Fruit fly (Drosophila melanogaster) whole organism, pupa: ENCODE measurements around the gene CG18754.

Experiments
- CG12605 ChIP-seq: fragments of 200-800 bp; sonication (Bioruptor generic); IDR thresholded peaks from 2 replicates; pipeline ENCODE4 v1.3.6; 2022; ENCODE audit warnings: missing biosample characterization, missing genetic modification characterization
- Pif1B ChIP-seq: fragments of 200-800 bp; sonication (Bioruptor generic); optimal IDR thresholded peaks from 3 replicates; lab custom pipeline; 2016; ENCODE audit warnings: missing biosample characterization, missing genetic modification characterization

DNA sequence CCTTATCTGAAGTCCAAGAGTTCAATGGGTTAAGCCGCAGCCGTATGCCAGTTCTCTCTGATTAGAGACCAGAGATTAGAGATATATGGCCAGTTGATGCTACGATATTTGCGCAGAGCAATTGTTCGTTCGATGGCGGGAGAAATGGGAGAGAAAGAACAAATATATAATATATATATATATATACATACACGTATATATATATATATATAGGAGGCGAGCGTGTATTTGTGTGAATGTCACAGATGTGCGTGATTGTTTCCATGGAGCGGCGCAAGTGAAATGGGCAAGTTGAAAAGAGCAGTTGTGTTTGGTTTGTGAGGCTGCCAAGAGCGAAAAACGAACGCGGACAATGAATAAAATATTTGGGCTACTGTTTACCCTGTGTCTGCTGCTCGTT, 6.8 kb upstream of the CG18754 start, which contains the start of gene GILT3:
- TF ChIP-seq Pif1B (GFP tag; lab: Kevin White, UChicago) (no peak), CG12605 (GFP tag; lab: Robert Waterston, UW) (no peak)
